Fruit fly (Drosophila melanogaster): ENCODE measurements around the gene MED24.

The MED24 gene

DNA sequence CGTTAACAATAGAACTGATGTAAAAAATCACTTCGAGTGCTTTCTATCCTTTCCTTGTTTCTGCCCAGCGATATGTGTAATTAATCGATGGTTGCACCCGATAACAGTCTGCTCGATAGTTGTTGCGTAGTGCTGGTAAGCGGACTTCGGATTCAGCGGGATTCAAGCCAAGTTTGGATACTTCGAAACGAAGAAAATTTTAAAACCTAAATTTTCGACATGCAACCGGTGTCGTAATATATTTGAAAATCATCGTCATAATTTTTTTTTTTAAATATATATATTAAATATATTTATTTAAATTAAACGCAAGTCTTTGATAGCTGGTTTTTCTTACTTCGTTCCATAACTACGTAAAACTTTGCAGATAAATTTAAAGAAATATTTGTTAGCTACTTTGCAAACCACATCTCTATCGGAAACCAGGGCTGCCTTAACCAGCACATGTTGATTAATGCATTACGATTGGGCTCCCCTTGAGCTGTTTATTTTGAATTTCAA, 6.8 kb downstream of the MED24 start, which contains the start of the genes UbcE2M and Dhps (continued):
- no peak for TF ChIP-seq CG31388 (GFP tag; optimal IDR thresholded peaks at IDR 0.05)
- TF ChIP-seq CG8944 (GFP tag; optimal IDR thresholded peaks at IDR 0.05) = peak; percentile 11
- peak; percentile 76 for TF ChIP-seq dmrt11E (tag; optimal IDR thresholded peaks at IDR 0.05)
- TF ChIP-seq CG16779 (GFP tag; IDR thresholded peaks at IDR 0.05) = no peak
- peak; percentile 72; the same call in 2 of the 4 replicates for TF ChIP-seq Gug (GFP tag; IDR thresholded peaks at IDR 0.05)
- TF ChIP-seq Fer1 (GFP tag; optimal IDR thresholded peaks at IDR 0.05) = peak; percentile 78
- no peak for TF ChIP-seq CkIIα-i1 (GFP tag; IDR thresholded peaks at IDR 0.05)
- no peak for TF ChIP-seq CG17612 (GFP tag; IDR thresholded peaks at IDR 0.05)
- peak; percentile 63; the same call in 2 of the 3 replicates for TF ChIP-seq CG7963 (GFP tag; IDR thresholded peaks at IDR 0.05; ENCODE audit: partially characterized antibody)
- no peak for TF ChIP-seq exex (tag; optimal IDR thresholded peaks at IDR 0.05)
- peak; percentile 56 for TF ChIP-seq pnt (GFP tag; optimal IDR thresholded peaks at IDR 0.05)
- TF ChIP-seq ken (GFP tag; IDR thresholded peaks at IDR 0.05) = peak; percentile 44; the same call in 1 of the 3 replicates
- peak; percentile 62 for TF ChIP-seq NFAT (GFP tag; IDR thresholded peaks at IDR 0.05)
- TF ChIP-seq gcm2 (GFP tag; optimal IDR thresholded peaks at IDR 0.05) = no peak
- TF ChIP-seq CG4328 (GFP tag; optimal IDR thresholded peaks at IDR 0.05) = peak; percentile 78
- TF ChIP-seq CG7745 (tag; optimal IDR thresholded peaks at IDR 0.05) = no peak
- peak; percentile 48; the same call in 1 of the 2 replicates for TF ChIP-seq CG14014 (GFP tag; IDR thresholded peaks at IDR 0.05)
- no peak for TF ChIP-seq CG16863 (GFP tag; optimal IDR thresholded peaks at IDR 0.05)
- peak; percentile 42 for TF ChIP-seq trh (GFP tag; optimal IDR thresholded peaks at IDR 0.05)
- peak; percentile 2 for TF ChIP-seq tup (GFP tag; optimal IDR thresholded peaks at IDR 0.05)
- no peak for TF ChIP-seq ap (GFP tag; IDR thresholded peaks at IDR 0.05)
- TF ChIP-seq maf-S (GFP tag; optimal IDR thresholded peaks at IDR 0.05) = peak; percentile 45
- no peak for TF ChIP-seq CG11504 (tag; optimal IDR thresholded peaks at IDR 0.05)
- TF ChIP-seq CG17829 (tag; optimal IDR thresholded peaks at IDR 0.05) = peak; percentile 71
- peak; percentile 66 for TF ChIP-seq dpn (GFP tag; optimal IDR thresholded peaks at IDR 0.05)
- peak; percentile 84 for TF ChIP-seq CG13424 (tag; optimal IDR thresholded peaks at IDR 0.05)
- peak in 1 of 2 experiments; percentile 29 for TF ChIP-seq chif (GFP tag; optimal IDR thresholded peaks at IDR 0.05)
- no peak for TF ChIP-seq fru (optimal IDR thresholded peaks at IDR 0.05)
- TF ChIP-seq scrt (GFP tag; optimal IDR thresholded peaks at IDR 0.05) = peak; percentile 79
- no peak for TF ChIP-seq CG2889 (GFP tag; IDR thresholded peaks at IDR 0.05)
- peak; percentile 20 for TF ChIP-seq Lhr (GFP tag; optimal IDR thresholded peaks at IDR 0.05)
- TF ChIP-seq klu (GFP tag; IDR thresholded peaks at IDR 0.05) = peak; percentile 62; the same call in 1 of the 2 replicates
- peak; percentile 85 for TF ChIP-seq CG13775 (GFP tag; optimal IDR thresholded peaks at IDR 0.05)
- TF ChIP-seq CG8478 (optimal IDR thresholded peaks at IDR 0.05) = no peak
- peak; percentile 73 for TF ChIP-seq sob (GFP tag; IDR thresholded peaks at IDR 0.05)
- TF ChIP-seq YL-1 (GFP tag; optimal IDR thresholded peaks at IDR 0.05) = peak; percentile 77
- TF ChIP-seq Sox102F (GFP tag; optimal IDR thresholded peaks at IDR 0.05) = no peak
- TF ChIP-seq Sin3A (optimal IDR thresholded peaks at IDR 0.05) = peak; percentile 41
- peak; percentile 57 for TF ChIP-seq CG14860 (GFP tag; IDR thresholded peaks at IDR 0.05; ENCODE audit: partially characterized antibody)
- no peak for TF ChIP-seq pfk (GFP tag; optimal IDR thresholded peaks at IDR 0.05)
- no peak for TF ChIP-seq Elba2 (GFP tag; optimal IDR thresholded peaks at IDR 0.05)
- peak; percentile 46; the same call in 1 of the 3 replicates for TF ChIP-seq CG3726 (GFP tag; IDR thresholded peaks at IDR 0.05)
- no peak for TF ChIP-seq MESR4 (GFP tag; optimal IDR thresholded peaks at IDR 0.05)
- TF ChIP-seq tna (GFP tag; IDR thresholded peaks at IDR 0.05; ENCODE audit: partially characterized antibody) = no peak
- TF ChIP-seq CG3838 (GFP tag; optimal IDR thresholded peaks at IDR 0.05) = no peak
- TF ChIP-seq Scr (GFP tag; IDR thresholded peaks at IDR 0.05; ENCODE audit: partially characterized antibody) = peak; percentile 80
- TF ChIP-seq B-H1 (GFP tag; IDR thresholded peaks at IDR 0.05) = peak; percentile 33; the same call in 1 of the 3 replicates
- no peak for TF ChIP-seq oc (tag; optimal IDR thresholded peaks at IDR 0.05)
- peak; percentile 86 for TF ChIP-seq sug (tag; optimal IDR thresholded peaks at IDR 0.05)
- TF ChIP-seq Ravus (GFP tag; IDR thresholded peaks at IDR 0.05) = no peak; the same call in 1 of the 2 replicates
- TF ChIP-seq psq (GFP tag; optimal IDR thresholded peaks at IDR 0.05) = peak; percentile 54

Measured in whole organism, embryonic.